Worm (Caenorhabditis elegans) whole organism, L4 larva: Measurements from ENCODE around the gene C01F1.5.
A peak's percentile ranks its signal among the peaks of the same experiment; 100 is the strongest.

Source experiments
- F26F4.8 ChIP-seq: fragments of 200-800 bp; sonication (Bioruptor generic); conservative IDR thresholded peaks from 2 replicates; pipeline ENCODE4 v1.3.6; 2022; ENCODE audit warnings: missing genetic modification characterization, missing compliant biosample characterization
- F44E2.7 ChIP-seq: fragments of 200-800 bp; sonication (Bioruptor generic); IDR thresholded peaks from 2 replicates; pipeline ENCODE4 v2.1.2; 2022; ENCODE audit warnings: missing genetic modification characterization, missing compliant biosample characterization
- T20F7.1 ChIP-seq: fragments of 200-800 bp; sonication (Bioruptor generic); optimal IDR thresholded peaks from 2 replicates; lab custom pipeline; 2018; ENCODE audit warnings: mild to moderate bottlenecking, missing genetic modification characterization, missing compliant biosample characterization
- Y48G9A.11 ChIP-seq: fragments of 200-800 bp; sonication (Bioruptor generic); IDR thresholded peaks from 2 replicates; pipeline ENCODE4 v1.3.6; 2022; ENCODE audit warnings: missing genetic modification reagents, missing genetic modification characterization, missing compliant biosample characterization
- aha-1 ChIP-seq: fragments of 150-350 bp; peaks from one replicate; lab custom pipeline; 2014; ENCODE audit warnings: missing biosample characterization, missing genetic modification characterization
- attf-4 ChIP-seq: sonication (generic microtip); optimal IDR thresholded peaks from 3 replicates; lab custom pipeline; 2017; ENCODE audit warnings: missing biosample characterization, missing genetic modification characterization
- ceh-28 ChIP-seq: fragments of 150-350 bp; optimal IDR thresholded peaks from 2 replicates; lab custom pipeline; 2014; ENCODE audit warnings: missing biosample characterization, missing genetic modification reagents, missing genetic modification characterization
- ces-1 ChIP-seq: fragments of 150-350 bp; sonication (generic microtip); optimal IDR thresholded peaks from 4 replicates; lab custom pipeline; 2014; ENCODE audit warnings: missing biosample characterization, missing genetic modification reagents, missing genetic modification characterization
- daf-12 ChIP-seq: fragments of 150-350 bp; optimal IDR thresholded peaks from 2 replicates; lab custom pipeline; 2014; ENCODE audit warnings: missing biosample characterization, missing genetic modification reagents, missing genetic modification characterization
- dmd-6 ChIP-seq: fragments of 200-800 bp; sonication (Bioruptor generic); IDR thresholded peaks from 2 replicates; pipeline ENCODE4 v1.3.6; 2022; ENCODE audit warnings: missing genetic modification reagents, missing genetic modification characterization, missing compliant biosample characterization
- egl-27 ChIP-seq: sonication (generic microtip); optimal IDR thresholded peaks from 3 replicates; lab custom pipeline; 2017; ENCODE audit warnings: missing biosample characterization, missing genetic modification reagents, missing genetic modification characterization
- hlh-11 ChIP-seq: fragments of 200-800 bp; sonication (Bioruptor generic); optimal IDR thresholded peaks from 2 replicates; lab custom pipeline; 2018; ENCODE audit warnings: mild to moderate bottlenecking, missing genetic modification characterization, missing compliant biosample characterization
- lim-7 ChIP-seq: fragments of 200-800 bp; sonication (Bioruptor generic); IDR thresholded peaks from 2 replicates; pipeline ENCODE4 v1.3.6; 2022; ENCODE audit warnings: missing genetic modification characterization, missing compliant biosample characterization
- lin-1 ChIP-seq: fragments of 200-800 bp; sonication (Bioruptor generic); IDR thresholded peaks from 2 replicates; pipeline ENCODE4 v1.3.6; 2022; ENCODE audit warnings: missing genetic modification reagents, missing genetic modification characterization, missing compliant biosample characterization
- madf-9 ChIP-seq: fragments of 200-800 bp; sonication (Bioruptor generic); conservative IDR thresholded peaks from 2 replicates; pipeline ENCODE4 v1.3.6; 2022; ENCODE audit warnings: missing genetic modification reagents, missing genetic modification characterization, missing compliant biosample characterization
- mdl-1 ChIP-seq, 2 experiments: fragments of 150-350 bp in 1 of 2; sonication (generic microtip) in 1 of 2; optimal IDR thresholded peaks; 2 replicates each; lab custom pipeline; 2014 to 2017; ENCODE audit warnings: missing biosample characterization in 2 of 2, missing genetic modification characterization in 2 of 2
- mep-1 ChIP-seq: fragments of 150-350 bp; sonication (generic microtip); optimal IDR thresholded peaks from 3 replicates; lab custom pipeline; 2014; ENCODE audit warnings: missing biosample characterization, missing genetic modification characterization
- mxl-3 ChIP-seq: fragments of 200-800 bp; sonication (Bioruptor generic); optimal IDR thresholded peaks from 2 replicates; lab custom pipeline; 2018; ENCODE audit warnings: mild to moderate bottlenecking, missing genetic modification characterization, missing compliant biosample characterization
- nhr-102 ChIP-seq: sonication (generic microtip); optimal IDR thresholded peaks from 2 replicates; lab custom pipeline; 2016; ENCODE audit warnings: mild to moderate bottlenecking, missing genetic modification characterization, moderate library complexity, missing compliant biosample characterization
- nhr-237 ChIP-seq: sonication (generic microtip); optimal IDR thresholded peaks from 2 replicates; lab custom pipeline; 2017; ENCODE audit warnings: missing biosample characterization, missing genetic modification characterization
- nhr-28 ChIP-seq: fragments of 150-350 bp; optimal IDR thresholded peaks from 2 replicates; lab custom pipeline; 2014; ENCODE audit warnings: missing biosample characterization, missing genetic modification characterization
- nhr-41 ChIP-seq: fragments of 200-800 bp; sonication (Bioruptor generic); IDR thresholded peaks from 2 replicates; pipeline ENCODE4 v1.3.6; 2022; ENCODE audit warnings: missing genetic modification reagents, missing genetic modification characterization, missing compliant biosample characterization
- pha-4 ChIP-seq, 2 experiments: fragments of 150-350 bp in 1 of 2; fragments of 200-800 bp in 1 of 2; sonication (Bioruptor generic) in 1 of 2; IDR thresholded peaks in 1 of 2; optimal IDR thresholded peaks in 1 of 2; 2 replicates each; pipeline versions ENCODE4 v1.3.6 to Lab custom; 2014 to 2022; ENCODE audit warnings: missing genetic modification characterization in 2 of 2, missing genetic modification reagents in 2 of 2, missing biosample characterization in 1 of 2, missing compliant biosample characterization in 1 of 2
- saeg-2 ChIP-seq: fragments of 200-800 bp; sonication (Bioruptor generic); IDR thresholded peaks from 2 replicates; pipeline ENCODE4 v1.3.6; 2022; ENCODE audit warnings: missing genetic modification reagents, missing genetic modification characterization, missing compliant biosample characterization
- unc-130 ChIP-seq: sonication (generic microtip); optimal IDR thresholded peaks from 2 replicates; lab custom pipeline; 2016; ENCODE audit warnings: missing genetic modification reagents, missing genetic modification characterization, missing compliant biosample characterization
- unc-39 ChIP-seq: sonication (generic microtip); optimal IDR thresholded peaks from 2 replicates; lab custom pipeline; 2017; ENCODE audit warnings: missing biosample characterization, missing genetic modification characterization
- unc-62 ChIP-seq, 3 experiments: fragments of 150-350 bp in 1 of 3; sonication (generic microtip); optimal IDR thresholded peaks in 2 of 3; peaks in 1 of 3; 1 replicate in 1 of 3; 2 replicates in 2 of 3; lab custom pipeline; 2014 to 2017; ENCODE audit warnings: missing biosample characterization in 3 of 3, missing genetic modification characterization in 3 of 3, missing genetic modification reagents in 3 of 3, missing genotype in 1 of 3
- zfp-2 ChIP-seq: sonication (generic microtip); optimal IDR thresholded peaks from 2 replicates; lab custom pipeline; 2016; ENCODE audit warnings: mild to moderate bottlenecking, missing genetic modification characterization, missing compliant biosample characterization

C01F1.5 gene

DNA sequence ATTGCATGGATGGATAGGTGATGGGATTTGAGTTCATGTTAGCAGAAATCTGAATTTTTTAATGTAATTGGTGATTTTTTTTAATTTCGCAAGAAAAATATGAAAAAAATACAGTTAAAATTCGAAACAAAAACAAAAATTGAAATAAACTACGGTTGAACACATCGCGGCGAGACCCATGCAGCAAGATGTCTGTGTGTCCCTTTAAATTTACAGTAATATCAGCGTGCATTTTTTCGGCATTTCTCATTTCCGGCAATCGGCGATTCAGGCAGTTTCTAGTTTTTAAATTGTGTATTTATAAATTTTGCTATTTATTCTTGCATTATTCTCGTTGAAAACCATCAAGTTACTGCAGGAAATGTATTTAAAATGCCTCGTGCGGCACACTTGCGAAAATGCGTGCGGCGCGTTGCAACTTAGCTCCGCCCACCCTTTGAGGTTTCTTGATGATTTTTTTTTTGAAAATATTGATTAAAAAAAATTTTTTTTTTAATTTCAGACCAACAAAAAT is 43.9 kb downstream of the C01F1.5 start, which contains the start of the genes fbxc-44 and C16A11.2 (continued):
- TF ChIP-seq dmd-6 (GFP tag; lab: Robert Waterston, UW) (no peak), nhr-102 (no peak), Y48G9A.11 (GFP tag; lab: Robert Waterston, UW) (0 out of 2 replicates have a peak, but pooled peaks have one; percentile 14), F44E2.7 (GFP tag; lab: Robert Waterston, UW) (no peak), egl-27 (tag; lab: Kevin White, UChicago) (no peak), pha-4 (GFP tag; IDR thresholded peaks at IDR 0.05; lab: Robert Waterston, UW) (peak; percentile 29; the same call in 1 of the 2 replicates), pha-4 (tag; optimal IDR thresholded peaks at IDR 0.05; lab: Kevin White, UChicago) (no peak), lim-7 (GFP tag; lab: Robert Waterston, UW) (no peak)
- TF ChIP-seq, all 104 proteins: peak for 14

DNA sequence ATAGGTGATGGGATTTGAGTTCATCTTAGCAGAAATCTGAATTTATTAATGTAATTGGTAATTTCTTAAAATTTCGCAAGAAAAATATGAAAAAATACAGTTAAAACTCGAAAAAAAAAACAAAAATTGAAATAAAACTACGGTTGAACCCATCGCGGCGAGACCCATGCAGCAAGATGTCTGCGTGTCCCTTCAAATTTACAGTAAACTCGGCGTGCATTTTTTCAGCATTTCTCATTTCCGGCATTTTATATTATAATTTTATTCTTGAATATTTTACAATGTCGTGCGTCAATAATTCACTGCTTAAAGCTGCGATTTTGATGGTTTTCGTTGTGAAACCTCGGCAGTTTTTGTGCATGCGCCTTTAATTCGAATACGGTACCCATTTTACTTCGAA is 45.7 kb downstream of the C01F1.5 start, which contains the start of gene fbxc-43:
fbxc-43 (minus strand) TSS at position 38 of the 400 bp plus-strand sequence.
- TF ChIP-seq lin-1 (no peak), hlh-11 (tag; lab: Kevin White, UChicago) (no peak), mep-1 (no peak), Y48G9A.11 (GFP tag; lab: Robert Waterston, UW) (no peak), unc-39 (tag; lab: Kevin White, UChicago) (no peak), zfp-2 (tag; lab: Kevin White, UChicago) (no peak), ces-1 (GFP tag; lab: Kevin White, UChicago) (no peak), attf-4 (tag; lab: Kevin White, UChicago) (no peak), madf-9 (GFP tag; lab: Robert Waterston, UW) (no peak), T20F7.1 (GFP tag; lab: Kevin White, UChicago) (no peak), unc-130 (GFP tag; lab: Kevin White, UChicago) (no peak), mdl-1 (tag; optimal IDR thresholded peaks at IDR 0.05; lab: Kevin White, UChicago) (no peak), saeg-2 (no peak), nhr-102 (no peak), mxl-3 (GFP tag; lab: Kevin White, UChicago) (no peak), nhr-41 (GFP tag; lab: Robert Waterston, UW) (no peak), nhr-237 (tag; lab: Kevin White, UChicago) (no peak), daf-12 (tag; lab: Kevin White, UChicago) (no peak), F26F4.8 (GFP tag; lab: Robert Waterston, UW) (no peak), nhr-28 (tag; lab: Kevin White, UChicago) (no peak)

DNA sequence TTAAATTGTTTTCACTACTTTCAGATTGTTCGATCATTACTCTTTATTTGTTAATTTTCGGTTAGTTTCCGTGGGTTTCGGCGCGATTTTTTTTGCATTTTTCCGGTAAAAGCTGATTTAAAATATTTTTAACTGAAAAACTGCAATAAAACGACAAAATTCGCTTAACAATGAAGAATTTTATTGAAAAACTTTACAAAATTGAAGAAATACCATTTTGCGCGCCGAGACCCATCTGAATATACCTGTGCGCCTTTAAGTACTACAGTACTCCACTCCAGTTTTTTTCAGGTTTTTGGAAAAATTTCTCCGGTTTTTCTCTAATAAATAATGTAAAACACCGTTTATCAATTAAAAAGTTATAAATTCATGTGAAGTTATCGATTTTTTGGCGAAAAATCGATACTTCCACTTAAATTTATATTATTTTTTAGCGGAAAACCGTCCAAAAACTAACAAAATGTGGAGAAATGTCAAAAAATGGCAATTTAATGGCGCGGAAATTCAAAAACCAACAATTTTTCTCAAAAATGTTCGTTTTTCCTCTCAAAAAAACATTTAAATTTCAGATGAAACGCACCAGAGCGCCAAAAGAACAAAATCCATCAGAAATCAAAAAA is 50.7 kb downstream of the C01F1.5 start, which contains the start of gene C16A11.10:
C16A11.10 (plus strand) TSS at position 570 of the 620 bp plus-strand sequence.
- TF ChIP-seq unc-62 (GFP tag; optimal IDR thresholded peaks at IDR 0.05 in 1 of 2; lab: Kevin White, UChicago) (peak in 1 of 2 experiments; percentile 60), unc-62 (tag; optimal IDR thresholded peaks at IDR 0.05; lab: Kevin White, UChicago) (no peak), aha-1 (tag; lab: Kevin White, UChicago) (peak; percentile 42), ceh-28 (tag; lab: Kevin White, UChicago) (no peak)
- TF ChIP-seq, all 104 proteins: peak for 2
